Fruit fly (Drosophila melanogaster) Kc167 (cell line): ENCODE measurements around the gene CG45075.

Source experiments
- Myc ChIP-seq: fragments of >200 bp; optimal IDR thresholded peaks from 2 replicates; lab custom pipeline; 2017; ENCODE audit warnings: missing external identifiers
- Sin3A ChIP-seq: fragments of >200 bp; optimal IDR thresholded peaks from 2 replicates; lab custom pipeline; 2018; ENCODE audit warnings: missing external identifiers
- h ChIP-seq: fragments of >200 bp; optimal IDR thresholded peaks from 3 replicates; lab custom pipeline; 2018; ENCODE audit warnings: missing external identifiers
- insv ChIP-seq: fragments of >200 bp; optimal IDR thresholded peaks from 3 replicates; lab custom pipeline; 2018; ENCODE audit warnings: missing external identifiers
- psq ChIP-seq: fragments of >200 bp; optimal IDR thresholded peaks from 2 replicates; lab custom pipeline; 2017; ENCODE audit warnings: missing external identifiers
- ttk ChIP-seq: sonication (Bioruptor generic); optimal IDR thresholded peaks from 2 replicates; lab custom pipeline; 2017; ENCODE audit warnings: missing external identifiers

Gene CG45075

DNA sequence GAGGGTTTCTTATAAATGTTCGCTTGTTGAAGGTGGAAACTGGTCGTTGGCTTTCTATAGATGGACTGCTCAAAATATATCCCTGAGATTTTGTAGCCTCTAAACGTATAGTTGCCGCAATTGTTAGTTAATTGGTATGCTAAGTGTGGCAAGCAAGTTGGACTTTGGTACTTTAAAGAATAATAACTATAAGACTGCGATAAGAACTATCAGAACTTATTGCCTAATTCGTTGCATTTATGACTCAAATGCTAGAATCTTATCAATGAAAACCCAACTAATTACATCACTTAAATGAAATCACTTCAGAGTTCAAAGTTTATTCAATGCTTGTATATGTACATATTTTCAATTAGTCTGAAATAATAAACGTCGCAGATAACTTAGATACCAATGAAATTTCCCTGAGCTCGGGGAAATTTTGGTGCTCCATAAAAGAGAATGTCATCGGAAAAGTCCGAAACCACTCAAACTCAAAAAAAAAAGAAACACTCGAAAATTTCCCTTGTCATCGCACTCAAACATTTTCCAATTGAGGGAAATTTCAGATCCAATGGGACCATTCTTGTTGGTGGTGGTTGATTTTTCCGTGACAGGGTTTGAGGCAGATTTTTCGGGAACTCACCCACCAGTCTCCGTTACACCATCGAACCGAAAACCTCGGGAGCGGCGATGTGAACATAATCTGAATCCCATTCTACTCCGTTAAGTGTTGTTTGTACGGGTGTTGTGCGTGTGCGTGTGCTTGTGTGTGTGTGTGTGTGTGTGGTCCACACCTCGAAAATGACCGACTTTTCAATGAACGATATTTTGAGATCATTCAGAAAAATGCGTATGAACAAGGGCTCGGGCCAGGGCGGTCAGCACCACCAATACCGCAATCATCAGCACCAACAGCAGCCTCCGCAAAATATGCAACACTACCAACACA lies at the start of gene CG45075:
Gene CG45075, plus strand, starts transcription at position 627 of the 931 bp plus-strand sequence.
- TF ChIP-seq Sin3A (no peak), Myc (no peak), h (lab: Kevin White, UChicago) (no peak), insv (lab: Kevin White, UChicago) (no peak), psq (no peak), ttk (no peak)

DNA sequence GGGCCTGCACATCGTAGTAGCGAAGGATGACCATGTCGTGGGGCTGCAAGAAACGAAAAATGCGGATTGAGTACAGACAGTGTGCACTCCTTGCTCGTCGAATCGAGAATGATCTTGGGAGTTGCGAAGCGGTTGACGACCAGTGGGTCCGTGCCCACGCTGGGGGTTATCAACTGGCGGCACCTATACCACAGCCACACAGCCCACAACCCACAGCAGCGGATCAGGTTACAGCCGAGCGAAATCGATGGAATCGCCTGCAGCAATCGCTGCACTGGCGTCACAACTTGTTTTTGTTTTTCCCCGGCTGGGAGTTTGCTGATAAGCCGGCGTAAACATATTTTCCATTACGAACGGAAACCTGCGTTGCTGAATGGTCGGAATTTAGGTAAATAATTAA lies 45.7 kb upstream of the CG45075 start:
- TF ChIP-seq ttk: no peak

DNA sequence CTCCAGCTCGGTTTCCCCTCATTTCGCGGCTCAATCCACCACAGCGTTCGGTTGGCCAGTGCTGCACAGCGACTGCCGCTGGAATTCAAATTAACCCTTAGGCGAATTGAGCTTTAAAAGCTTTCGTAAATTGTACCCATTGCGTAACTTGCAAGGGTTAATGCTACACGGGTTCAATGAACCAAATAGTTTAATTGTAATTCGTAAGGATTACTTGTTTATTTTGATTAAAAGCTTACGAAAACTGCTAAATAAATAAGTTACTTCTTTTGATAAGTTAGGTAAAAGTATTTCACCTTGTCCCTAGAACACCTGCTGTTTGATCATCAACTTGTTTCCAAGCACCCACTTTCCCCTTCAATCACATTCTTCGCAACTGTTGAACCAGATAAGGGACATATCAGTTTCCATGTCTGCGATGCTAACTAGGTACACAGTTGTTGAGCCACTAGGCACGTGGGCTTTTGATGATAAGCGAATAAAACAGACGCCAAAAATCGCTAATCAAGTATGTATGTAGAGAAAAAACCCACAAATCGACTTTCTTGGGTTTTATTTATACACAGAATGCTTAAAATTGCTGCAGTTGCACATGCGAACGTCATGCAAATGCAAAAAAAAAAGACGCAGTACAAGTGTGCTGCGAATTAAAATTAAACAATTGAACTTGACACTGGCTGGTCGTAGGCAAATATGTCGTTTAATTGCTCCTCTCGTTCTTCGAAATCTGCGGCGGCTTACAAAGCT lies 45.1 kb upstream of the CG45075 start, which contains the start of gene Pfas:
Gene Pfas, minus strand, starts transcription at position 79 of the 747 bp plus-strand sequence.
- TF ChIP-seq h (lab: Kevin White, UChicago) (no peak), insv (lab: Kevin White, UChicago) (no peak), Myc (no peak), Sin3A (no peak), ttk (no peak), psq (no peak)

DNA sequence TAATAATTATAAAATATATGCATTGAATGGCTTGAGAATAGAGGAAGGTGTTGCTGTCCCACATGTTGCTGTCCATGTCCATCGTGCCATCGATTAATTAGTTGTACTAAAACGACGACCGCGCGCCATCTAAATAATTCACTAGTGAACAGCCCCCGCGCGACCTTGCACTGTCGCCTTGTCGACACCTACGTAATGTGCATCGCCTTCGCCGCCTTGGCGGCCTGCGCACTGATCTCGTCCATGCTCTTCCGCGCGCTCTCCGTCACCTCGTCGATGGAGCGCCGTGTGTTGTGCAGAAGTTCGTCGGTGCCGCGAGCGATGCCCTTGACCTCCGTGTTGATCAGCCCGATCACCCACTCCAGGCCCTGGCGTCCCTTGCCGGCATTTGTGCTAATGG lies 44.3 kb upstream of the CG45075 start:
- TF ChIP-seq h (lab: Kevin White, UChicago): no peak
- TF ChIP-seq insv (lab: Kevin White, UChicago): no peak
- TF ChIP-seq psq: no peak
- TF ChIP-seq Myc: no peak
- TF ChIP-seq ttk: no peak
- TF ChIP-seq Sin3A: no peak

DNA sequence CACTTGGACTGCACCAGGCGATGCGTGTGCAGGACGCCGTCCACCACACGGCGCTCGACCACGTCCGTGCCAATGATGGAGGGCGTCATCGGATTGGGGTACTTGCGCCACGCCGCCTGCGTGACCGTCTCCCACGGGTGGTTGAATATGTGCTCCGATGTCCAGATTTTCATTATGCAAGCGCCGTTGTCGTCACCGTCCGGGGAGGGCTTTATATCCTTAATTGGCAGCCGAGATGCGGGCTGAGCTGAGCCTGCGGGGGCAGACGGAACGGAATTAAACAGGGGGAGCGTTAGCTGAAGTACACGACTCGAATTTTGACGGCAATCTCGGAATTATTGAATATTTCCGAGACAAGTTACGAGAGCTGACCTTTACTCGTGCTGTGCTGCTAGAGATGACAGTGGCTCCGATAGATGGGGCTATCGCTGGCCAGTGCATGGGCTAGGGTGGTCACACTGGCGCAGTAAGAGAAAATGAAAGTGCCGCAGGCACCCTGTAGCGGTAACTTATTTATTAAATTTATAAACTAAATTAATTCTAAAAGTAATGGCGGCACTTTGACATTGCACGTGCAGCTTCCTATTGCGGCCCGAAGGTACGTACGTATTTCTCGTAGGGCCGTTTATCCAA lies 43.6 kb upstream of the CG45075 start, which contains the start of gene IPIP:
Gene IPIP, plus strand, starts transcription at position 475 of the 633 bp plus-strand sequence.
- TF ChIP-seq Myc (no peak), h (lab: Kevin White, UChicago) (no peak), ttk (no peak), insv (lab: Kevin White, UChicago) (no peak), psq (no peak), Sin3A (no peak)

DNA sequence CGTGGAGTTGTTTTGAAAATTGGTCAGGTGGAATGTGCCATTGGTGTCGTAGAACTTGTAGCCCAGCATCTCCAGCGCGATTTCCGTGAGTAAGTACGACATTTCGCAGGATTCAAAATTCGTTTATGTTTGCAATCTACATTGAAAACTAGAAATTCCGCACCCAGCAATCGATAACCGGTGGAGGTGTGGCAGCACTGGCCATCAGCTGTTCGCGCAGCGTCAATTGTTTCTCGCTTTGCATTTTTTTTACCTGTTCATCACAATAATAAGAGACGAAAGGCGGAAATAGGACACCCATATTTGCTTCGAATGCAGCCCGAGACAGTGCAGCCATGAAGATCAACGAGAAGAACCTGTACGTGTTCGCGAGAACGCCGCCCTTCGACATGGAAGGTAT lies 42.7 kb upstream of the CG45075 start, which contains the start of the genes CG34179 and slmo:
Gene CG34179, minus strand, starts transcription at position 165 of the 400 bp plus-strand sequence.
Gene slmo, minus strand, starts transcription at position 165 of the 400 bp plus-strand sequence.
- TF ChIP-seq Sin3A (no peak), Myc (no peak), h (lab: Kevin White, UChicago) (no peak), psq (no peak), ttk (no peak), insv (lab: Kevin White, UChicago) (no peak)

DNA sequence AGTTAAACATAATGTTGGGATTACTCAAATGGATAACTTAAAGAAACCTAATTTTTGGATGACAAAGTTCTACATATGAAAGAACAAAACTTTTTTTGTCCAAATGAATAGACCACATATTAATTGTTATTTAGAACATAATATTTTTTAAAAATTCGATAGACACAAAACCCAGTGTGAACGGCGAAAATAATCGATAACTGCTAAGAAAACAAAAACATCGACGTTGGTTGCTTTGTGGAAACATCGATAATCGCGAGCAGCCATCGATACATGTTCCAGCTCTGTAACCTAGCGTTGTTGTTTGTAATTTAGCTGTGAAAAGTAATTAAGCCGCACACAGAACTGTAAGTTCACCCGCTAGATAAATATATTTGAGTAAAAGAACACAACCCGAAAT lies 40.6 kb upstream of the CG45075 start, which contains the start of gene CG9135:
Gene CG9135, plus strand, starts transcription at position 226 of the 400 bp plus-strand sequence.
- TF ChIP-seq psq: no peak
- no peak for TF ChIP-seq insv (lab: Kevin White, UChicago)
- TF ChIP-seq ttk: no peak
- no peak for TF ChIP-seq Sin3A
- no peak for TF ChIP-seq Myc
- TF ChIP-seq h (lab: Kevin White, UChicago): no peak

DNA sequence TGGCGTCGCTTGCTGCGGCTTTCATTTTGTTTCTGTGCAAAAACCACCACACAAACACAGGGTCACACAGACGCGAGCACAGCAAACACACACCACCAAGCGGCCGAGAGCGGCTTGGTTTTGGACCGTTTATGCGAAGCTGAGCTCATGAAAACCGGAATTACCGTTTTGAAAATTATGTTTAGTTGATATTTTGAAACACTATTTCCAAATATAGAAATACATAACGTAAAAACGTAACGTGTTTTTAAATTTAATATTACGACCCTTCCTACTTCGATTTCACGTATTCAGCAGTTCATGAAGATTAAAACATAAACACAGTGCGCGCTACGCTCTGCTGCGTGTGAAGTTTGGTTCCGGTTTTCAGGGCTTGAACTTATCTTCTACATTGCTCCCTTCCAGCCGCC lies 40.0 kb upstream of the CG45075 start:
- TF ChIP-seq insv (lab: Kevin White, UChicago): no peak
- no peak for TF ChIP-seq psq
- TF ChIP-seq Myc: no peak
- no peak for TF ChIP-seq ttk
- no peak for TF ChIP-seq h (lab: Kevin White, UChicago)
- TF ChIP-seq Sin3A: no peak

DNA sequence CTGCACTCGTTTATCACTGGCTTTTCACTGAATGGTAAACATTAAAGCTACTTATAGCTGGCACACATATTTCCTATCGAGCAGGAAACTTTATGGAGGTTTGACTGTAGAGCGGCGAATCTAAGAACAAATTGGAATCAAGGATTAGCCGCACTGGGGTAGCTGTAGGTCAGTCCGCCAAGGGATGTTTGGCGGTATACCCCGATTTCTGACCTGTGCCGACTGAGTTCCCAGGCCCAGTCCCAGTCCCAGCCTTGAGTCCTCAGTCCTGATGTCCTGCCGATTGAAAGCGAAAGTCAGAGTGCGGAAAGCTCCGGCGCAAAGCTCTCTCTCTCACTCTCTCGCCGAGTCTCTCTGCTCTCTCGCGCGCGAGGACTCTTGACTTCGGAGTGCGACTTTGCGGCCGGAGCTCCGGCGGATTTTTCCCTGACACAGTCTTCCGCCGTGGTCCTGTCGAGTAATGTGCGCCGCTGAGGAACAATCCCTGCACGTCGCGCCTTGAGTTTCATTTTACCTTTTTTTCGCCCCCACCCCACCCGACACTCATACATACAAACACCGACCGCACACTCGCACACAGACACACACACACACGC lies 37.2 kb upstream of the CG45075 start, which contains the start of gene CG13995:
Gene CG13995, plus strand, starts transcription at position 429 of the 596 bp plus-strand sequence.
- TF ChIP-seq psq (no peak), h (lab: Kevin White, UChicago) (no peak), Myc (no peak), insv (lab: Kevin White, UChicago) (no peak), Sin3A (no peak), ttk (no peak)

DNA sequence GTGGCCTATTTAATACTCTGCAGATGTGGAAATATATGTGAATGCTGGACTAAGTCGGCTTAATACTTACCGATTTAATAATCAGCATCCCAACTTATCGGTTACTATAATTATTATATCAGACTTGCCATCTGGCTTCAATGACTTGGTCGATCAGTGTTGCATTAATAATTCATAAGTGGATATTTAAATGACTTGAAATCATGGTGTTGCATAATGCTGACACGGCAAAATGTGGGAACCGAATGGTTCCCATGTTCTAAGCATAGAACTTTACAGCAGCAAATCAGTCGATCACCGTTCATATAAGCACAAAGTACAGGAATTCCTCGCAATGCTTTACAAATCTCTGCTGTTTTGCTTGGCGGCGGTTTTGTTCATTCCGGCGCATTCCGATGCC lies 31.0 kb upstream of the CG45075 start, which contains the start of gene CG34180:
Gene CG34180, plus strand, starts transcription at position 301 of the 400 bp plus-strand sequence.
- TF ChIP-seq ttk (no peak), h (lab: Kevin White, UChicago) (no peak), psq (no peak), Sin3A (no peak), Myc (no peak), insv (lab: Kevin White, UChicago) (no peak)

DNA sequence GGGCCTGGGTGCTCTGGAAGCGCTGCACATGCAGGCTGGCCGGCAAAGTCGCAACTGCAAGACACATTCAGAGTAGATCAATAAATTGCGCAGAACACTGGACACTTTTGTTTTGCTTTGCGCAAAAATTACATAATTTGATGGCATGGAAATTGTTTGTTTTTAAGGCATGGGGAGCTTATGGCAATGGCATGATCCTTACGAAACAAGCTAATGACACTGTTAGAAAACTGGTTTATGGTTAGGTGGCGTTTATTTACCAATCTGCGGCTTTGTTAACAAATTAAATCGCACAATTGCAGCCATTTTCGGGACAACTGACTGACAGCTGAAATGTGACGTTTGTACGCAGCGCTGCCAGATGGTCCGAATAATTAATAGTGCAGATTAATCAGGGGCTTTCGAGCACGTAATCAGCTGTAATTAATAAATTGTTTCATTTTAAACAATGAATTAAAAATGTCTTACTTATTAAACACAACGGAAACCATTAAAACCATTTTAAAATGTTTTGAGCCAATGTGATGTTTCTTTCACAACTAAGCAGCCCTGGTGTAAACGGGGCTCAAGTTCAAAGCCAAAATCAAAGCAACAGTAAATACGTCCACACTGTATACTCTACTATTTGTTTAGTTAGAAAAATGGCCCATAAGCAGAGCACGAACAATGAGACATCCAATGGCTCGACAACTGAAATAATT lies 28.7 kb upstream of the CG45075 start, which contains the start of the genes ND-51 and CG13994:
Gene ND-51, minus strand, starts transcription at position 376 of the 701 bp plus-strand sequence.
Gene CG13994, plus strand, starts transcription at position 608 of the 701 bp plus-strand sequence.
- TF ChIP-seq insv (lab: Kevin White, UChicago) (no peak), psq (no peak), Myc (no peak), Sin3A (no peak), h (lab: Kevin White, UChicago) (no peak), ttk (no peak)
